Fruit fly (Drosophila melanogaster) whole organism, prepupa: ENCODE results near the gene disp.

Experiments
- Blimp-1 ChIP-seq: fragments of 200-800 bp; sonication (Bioruptor generic); optimal IDR thresholded peaks from 3 replicates; lab custom pipeline; 2017; ENCODE audit warnings: missing biosample characterization, missing genetic modification characterization, mild to moderate bottlenecking, moderate library complexity, missing genetic modification reagents
- CG10631 ChIP-seq: fragments of 200-800 bp; sonication (Bioruptor generic); optimal IDR thresholded peaks from 2 replicates; lab custom pipeline; 2016; ENCODE audit warnings: missing biosample characterization, missing genetic modification characterization
- CG10669 ChIP-seq: fragments of 200-800 bp; sonication (Bioruptor generic); optimal IDR thresholded peaks from 3 replicates; lab custom pipeline; 2018; ENCODE audit warnings: missing biosample characterization, mild to moderate bottlenecking, missing genetic modification characterization, moderate library complexity
- CG11902 ChIP-seq: fragments of 200-800 bp; sonication (Bioruptor generic); optimal IDR thresholded peaks from 3 replicates; lab custom pipeline; 2016; ENCODE audit warnings: missing biosample characterization, missing genetic modification characterization
- CG15336 ChIP-seq: fragments of 200-800 bp; sonication (Bioruptor generic); IDR thresholded peaks from 2 replicates; pipeline ENCODE4 v1.3.6; 2022; ENCODE audit warnings: missing biosample characterization, missing genetic modification characterization
- CG16779 ChIP-seq: fragments of 200-800 bp; sonication (Bioruptor generic); optimal IDR thresholded peaks from 3 replicates; lab custom pipeline; 2017; ENCODE audit warnings: missing biosample characterization, mild to moderate bottlenecking, missing genetic modification characterization
- CG32006 ChIP-seq: fragments of 200-800 bp; sonication (Bioruptor generic); optimal IDR thresholded peaks from 3 replicates; lab custom pipeline; 2017; ENCODE audit warnings: missing biosample characterization, mild to moderate bottlenecking, missing genetic modification characterization
- CG34406 ChIP-seq: fragments of 200-800 bp; sonication (Bioruptor generic); optimal IDR thresholded peaks from 3 replicates; lab custom pipeline; 2016; ENCODE audit warnings: missing biosample characterization, missing genetic modification characterization
- CG4318 ChIP-seq: fragments of 200-800 bp; sonication (Bioruptor generic); optimal IDR thresholded peaks from 3 replicates; lab custom pipeline; 2017; ENCODE audit warnings: missing biosample characterization, mild to moderate bottlenecking, missing genetic modification characterization
- CG6163 ChIP-seq: fragments of 200-800 bp; sonication (Bioruptor generic); IDR thresholded peaks from 3 replicates; pipeline ENCODE4 v1.3.6; 2022; ENCODE audit warnings: missing biosample characterization, missing genetic modification characterization
- CG6792 ChIP-seq: fragments of 200-800 bp; sonication (Bioruptor generic); optimal IDR thresholded peaks from 3 replicates; lab custom pipeline; 2016; ENCODE audit warnings: missing biosample characterization, missing genetic modification characterization
- CG6808 ChIP-seq: fragments of 200-800 bp; sonication (Bioruptor generic); optimal IDR thresholded peaks from 3 replicates; lab custom pipeline; 2017; ENCODE audit warnings: missing biosample characterization, missing genetic modification characterization, mild to moderate bottlenecking, moderate library complexity, missing genetic modification reagents
- CG6854 ChIP-seq: fragments of 200-800 bp; sonication (Bioruptor generic); optimal IDR thresholded peaks from 2 replicates; lab custom pipeline; 2017; ENCODE audit warnings: missing biosample characterization, mild to moderate bottlenecking, missing genetic modification characterization
- CG8119 ChIP-seq: fragments of 200-800 bp; sonication (Bioruptor generic); IDR thresholded peaks from 3 replicates; pipeline ENCODE4 v1.3.6; 2022; ENCODE audit warnings: missing biosample characterization, missing genetic modification characterization
- CG8632 ChIP-seq: fragments of 200-800 bp; sonication (Bioruptor generic); optimal IDR thresholded peaks from 3 replicates; lab custom pipeline; 2016; ENCODE audit warnings: missing biosample characterization, missing genetic modification characterization
- Eip75B ChIP-seq: fragments of 200-800 bp; sonication (Bioruptor generic); optimal IDR thresholded peaks from 3 replicates; lab custom pipeline; 2016; ENCODE audit warnings: missing biosample characterization, missing genetic modification characterization
- Eip78C ChIP-seq: fragments of 200-800 bp; sonication (Bioruptor generic); peaks from one replicate; lab custom pipeline; 2016; ENCODE audit warnings: missing biosample characterization, missing genetic modification characterization
- Hr39 ChIP-seq: fragments of 200-800 bp; sonication (Bioruptor generic); optimal IDR thresholded peaks from 2 replicates; lab custom pipeline; 2016; ENCODE audit warnings: missing biosample characterization, missing genetic modification characterization
- Hr4 ChIP-seq: fragments of 200-800 bp; sonication (Bioruptor generic); optimal IDR thresholded peaks from 3 replicates; lab custom pipeline; 2016; ENCODE audit warnings: missing biosample characterization, missing genetic modification characterization
- Met ChIP-seq: fragments of 200-800 bp; sonication (Bioruptor generic); optimal IDR thresholded peaks from 3 replicates; lab custom pipeline; 2016; ENCODE audit warnings: missing biosample characterization, missing genetic modification characterization
- OdsH ChIP-seq: fragments of 200-800 bp; sonication (Bioruptor generic); optimal IDR thresholded peaks from 3 replicates; lab custom pipeline; 2016; ENCODE audit warnings: missing biosample characterization, missing genetic modification characterization
- Sox102F ChIP-seq: fragments of 200-800 bp; sonication (Bioruptor generic); optimal IDR thresholded peaks from 2 replicates; lab custom pipeline; 2016; ENCODE audit warnings: missing biosample characterization, mild to moderate bottlenecking, missing genetic modification characterization
- Sox14 ChIP-seq: fragments of 200-800 bp; sonication (Bioruptor generic); optimal IDR thresholded peaks from 3 replicates; lab custom pipeline; 2016; ENCODE audit warnings: missing biosample characterization, missing genetic modification characterization
- Sox15 ChIP-seq: fragments of 200-800 bp; sonication (Bioruptor generic); optimal IDR thresholded peaks from 3 replicates; lab custom pipeline; 2016; ENCODE audit warnings: missing biosample characterization, missing genetic modification characterization
- cyc ChIP-seq: fragments of 200-800 bp; sonication (Bioruptor generic); optimal IDR thresholded peaks from 3 replicates; lab custom pipeline; 2016; ENCODE audit warnings: missing biosample characterization, missing genetic modification characterization
- dac ChIP-seq: fragments of 200-800 bp; sonication (Bioruptor generic); optimal IDR thresholded peaks from 2 replicates; lab custom pipeline; 2017; ENCODE audit warnings: missing biosample characterization, mild to moderate bottlenecking, missing genetic modification characterization
- eg ChIP-seq: fragments of 200-800 bp; sonication (Bioruptor generic); IDR thresholded peaks from 3 replicates; pipeline ENCODE4 v1.3.6; 2022; ENCODE audit warnings: missing biosample characterization, missing genetic modification characterization
- fd59A ChIP-seq: fragments of 200-800 bp; sonication (Bioruptor generic); optimal IDR thresholded peaks from 2 replicates; lab custom pipeline; 2017; ENCODE audit warnings: missing biosample characterization, mild to moderate bottlenecking, missing genetic modification characterization, missing genetic modification reagents
- fd85E ChIP-seq: fragments of 200-800 bp; sonication (Bioruptor generic); optimal IDR thresholded peaks from 3 replicates; lab custom pipeline; 2016; ENCODE audit warnings: missing biosample characterization, missing genetic modification characterization
- lz ChIP-seq: fragments of 200-800 bp; sonication (Bioruptor generic); optimal IDR thresholded peaks from 3 replicates; lab custom pipeline; 2016; ENCODE audit warnings: missing biosample characterization, missing genetic modification characterization
- pdm3 ChIP-seq: fragments of 200-800 bp; sonication (Bioruptor generic); optimal IDR thresholded peaks from 3 replicates; lab custom pipeline; 2016; ENCODE audit warnings: missing biosample characterization, missing genetic modification characterization
- spab ChIP-seq: fragments of 200-800 bp; sonication (Bioruptor generic); optimal IDR thresholded peaks from 2 replicates; lab custom pipeline; 2017; ENCODE audit warnings: missing biosample characterization, mild to moderate bottlenecking, missing genetic modification characterization, missing genetic modification reagents
- ss ChIP-seq, 2 experiments: fragments of 200-800 bp; sonication (Bioruptor generic); optimal IDR thresholded peaks; 2 replicates in 1 of 2; 3 replicates in 1 of 2; lab custom pipeline; 2017 to 2018; ENCODE audit warnings: mild to moderate bottlenecking in 2 of 2, missing biosample characterization in 2 of 2, missing genetic modification characterization in 2 of 2, moderate library complexity in 1 of 2
- svp ChIP-seq: fragments of 200-800 bp; sonication (Bioruptor generic); peaks from one replicate; lab custom pipeline; 2016; ENCODE audit warnings: missing biosample characterization, missing genetic modification characterization
- topi ChIP-seq: fragments of 200-800 bp; sonication (Bioruptor generic); optimal IDR thresholded peaks from 3 replicates; lab custom pipeline; 2016; ENCODE audit warnings: missing biosample characterization, missing genetic modification characterization
- vri ChIP-seq: fragments of 200-800 bp; sonication (Bioruptor generic); optimal IDR thresholded peaks from 3 replicates; lab custom pipeline; 2016; ENCODE audit warnings: missing biosample characterization, mild to moderate bottlenecking, missing genetic modification characterization

Gene disp

DNA sequence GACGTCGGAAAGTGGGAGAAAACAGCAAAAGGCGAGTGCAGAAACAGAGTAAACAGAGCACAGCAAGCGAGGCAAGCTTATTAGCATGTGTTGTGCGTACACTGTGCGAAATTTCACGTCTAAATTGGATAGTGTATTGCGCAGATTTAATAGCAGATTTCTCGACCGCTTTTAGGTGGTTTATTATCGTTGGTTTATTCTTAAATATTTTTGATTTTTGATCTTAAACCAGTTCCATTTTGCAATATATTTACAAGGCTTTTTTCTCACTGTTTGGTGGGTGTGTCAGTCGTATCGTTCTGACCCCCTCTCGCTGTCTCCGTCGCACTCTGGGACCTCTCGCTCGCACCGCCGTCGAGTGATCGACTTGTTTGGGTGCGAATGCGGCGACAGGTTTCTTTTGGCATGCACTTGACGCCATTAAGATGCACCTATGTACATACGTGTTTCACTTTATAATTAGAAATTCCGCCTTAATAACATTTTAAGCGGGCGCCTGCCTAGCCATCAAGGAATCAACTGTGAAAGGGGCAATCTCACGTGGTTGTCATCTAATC, 22.1 kb downstream of the disp start (continued):
- peak; percentile 87 for TF ChIP-seq CG8632 (GFP tag; lab: Kevin White, UChicago)
- TF ChIP-seq CG6854 (GFP tag; lab: Kevin White, UChicago) = no peak
- TF ChIP-seq eg (GFP tag; lab: Robert Waterston, UW) = peak; percentile 94
- TF ChIP-seq Sox14 = peak; percentile 93
- peak; percentile 93 for TF ChIP-seq Hr4 (GFP tag; lab: Kevin White, UChicago)
- peak; percentile 94 for TF ChIP-seq lz (GFP tag; lab: Kevin White, UChicago)
- TF ChIP-seq OdsH = peak; percentile 95
- peak; percentile 89 for TF ChIP-seq Sox102F (GFP tag; lab: Kevin White, UChicago)
- TF ChIP-seq Sox15 (GFP tag; lab: Kevin White, UChicago) = peak; percentile 85
- TF ChIP-seq CG6808 (GFP tag; lab: Kevin White, UChicago) = peak; percentile 70
- peak; percentile 95 for TF ChIP-seq CG32006 (GFP tag; lab: Kevin White, UChicago)
- TF ChIP-seq cyc (GFP tag; lab: Kevin White, UChicago) = peak; percentile 97
- TF ChIP-seq ss (GFP tag; optimal IDR thresholded peaks at IDR 0.05; lab: Kevin White, UChicago) = peak; percentile 60 to 78
- peak; percentile 79 for TF ChIP-seq CG10669 (GFP tag; lab: Kevin White, UChicago)
- peak; percentile 76 for TF ChIP-seq fd85E (GFP tag; lab: Kevin White, UChicago)
- TF ChIP-seq svp (GFP tag; lab: Kevin White, UChicago) = peak; percentile 97
- TF ChIP-seq Blimp-1 (GFP tag; lab: Kevin White, UChicago) = peak; percentile 69
- TF ChIP-seq spab = peak; percentile 76
- peak; percentile 84 for TF ChIP-seq fd59A (GFP tag; lab: Kevin White, UChicago)
- peak; percentile 78 for TF ChIP-seq CG16779 (tag; lab: Kevin White, UChicago)
- peak; percentile 92 for TF ChIP-seq Met (GFP tag; lab: Kevin White, UChicago)
- TF ChIP-seq CG8119 (GFP tag; lab: Robert Waterston, UW) = peak; percentile 93
- peak; percentile 98 for TF ChIP-seq Eip78C (GFP tag; lab: Kevin White, UChicago)
- peak; percentile 90 for TF ChIP-seq CG4318
- peak; percentile 96 for TF ChIP-seq CG15336 (GFP tag; lab: Robert Waterston, UW)
- TF ChIP-seq CG10631 (GFP tag; lab: Kevin White, UChicago) = peak; percentile 92
- TF ChIP-seq CG11902 = peak; percentile 91
- peak; percentile 95 for TF ChIP-seq topi (GFP tag; lab: Kevin White, UChicago)
- peak; percentile 92 for TF ChIP-seq pdm3 (GFP tag; lab: Kevin White, UChicago)
- peak; percentile 47 for TF ChIP-seq vri
- peak; percentile 92 for TF ChIP-seq Eip75B (GFP tag; lab: Kevin White, UChicago)

DNA sequence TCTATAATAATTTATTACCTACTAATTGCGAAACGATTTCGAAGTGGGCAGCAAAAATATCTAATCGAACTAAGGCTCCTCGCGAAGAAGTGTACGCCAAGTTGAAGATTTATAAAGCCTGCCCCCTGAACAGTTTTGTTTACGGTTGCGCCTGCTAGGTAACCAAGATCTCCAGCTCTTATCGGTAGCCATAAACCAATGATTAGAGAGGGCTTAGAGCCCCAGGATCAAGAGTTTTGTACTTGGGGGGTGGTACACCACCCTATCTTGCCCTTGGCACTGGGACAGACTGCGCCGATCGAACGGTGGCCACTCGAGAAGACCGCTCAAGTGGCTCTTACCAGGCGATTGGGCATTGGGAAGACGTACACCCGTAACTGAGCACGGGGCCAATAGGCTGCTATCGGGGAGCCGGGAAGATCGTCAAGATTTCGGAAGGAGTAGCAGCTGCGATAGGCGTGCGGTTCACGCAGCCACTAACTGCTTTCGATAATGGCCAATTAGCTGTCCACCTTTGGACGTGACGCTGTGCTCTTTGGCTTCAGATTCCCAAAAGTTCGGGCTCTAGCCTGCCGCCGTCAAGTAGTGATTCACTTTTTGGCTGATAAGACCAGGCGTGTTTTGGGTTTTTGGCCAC, 23.6 kb downstream of the disp start:
- TF ChIP-seq Hr39 (GFP tag; lab: Kevin White, UChicago) (no peak), dac (GFP tag; lab: Kevin White, UChicago) (no peak), CG32006 (GFP tag; lab: Kevin White, UChicago) (no peak), CG10669 (GFP tag; lab: Kevin White, UChicago) (no peak), CG6792 (GFP tag; lab: Kevin White, UChicago) (no peak), CG6163 (GFP tag; lab: Robert Waterston, UW) (no peak), Hr4 (GFP tag; lab: Kevin White, UChicago) (no peak), svp (GFP tag; lab: Kevin White, UChicago) (peak; percentile 17)

DNA sequence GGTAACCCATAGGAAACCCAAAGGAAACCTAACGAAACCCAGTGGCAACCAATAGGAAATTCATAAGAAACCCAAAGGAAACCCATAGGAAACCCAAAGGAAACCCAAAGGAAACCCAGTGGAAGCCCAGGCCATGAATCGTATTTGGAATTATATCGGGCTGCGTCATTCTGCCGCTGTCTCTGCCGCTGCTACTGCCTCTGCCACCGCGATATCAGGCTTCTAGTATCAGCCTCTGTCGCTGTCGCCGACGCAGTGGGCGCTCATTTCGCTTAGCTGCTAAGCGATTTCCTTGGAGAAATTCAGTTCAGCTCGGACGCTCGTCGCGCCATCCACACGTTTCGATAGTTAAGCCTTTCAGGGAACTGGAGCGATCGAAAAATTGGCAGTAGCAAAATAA, 24.8 kb downstream of the disp start, which contains the start of gene CG1208:
Gene CG1208 (plus strand): TSS at position 301 of the 400 bp plus-strand sequence.
- TF ChIP-seq lz (GFP tag; lab: Kevin White, UChicago) (no peak), Hr4 (GFP tag; lab: Kevin White, UChicago) (no peak), CG34406 (no peak)
